Fruit fly (Drosophila melanogaster): Measurements from ENCODE around the gene CG7988.

dm6 chr3R:18234699-18235257 is 14.5 kb downstream of the CG7988 start:
- TF ChIP-seq fd102C (GFP tag; optimal IDR thresholded peaks at IDR 0.05), result no peak
- no peak for TF ChIP-seq dmrt11E (tag; optimal IDR thresholded peaks at IDR 0.05)
- no peak for TF ChIP-seq pho (GFP tag; optimal IDR thresholded peaks at IDR 0.05)
- TF ChIP-seq zfh2 (GFP tag; optimal IDR thresholded peaks at IDR 0.05), result no peak

Data from whole organism, embryonic.